Worm (Caenorhabditis elegans) whole organism, young adult: ENCODE results near the gene H20J04.9.

ENCODE experiments used
- dpff-1 ChIP-seq: sonication (generic microtip); optimal IDR thresholded peaks from 2 replicates; lab custom pipeline; 2017; ENCODE audit warnings: mild to moderate bottlenecking, missing genetic modification characterization, missing compliant biosample characterization
- gei-17 ChIP-seq: fragments of 200-800 bp; sonication (Bioruptor generic); optimal IDR thresholded peaks from 2 replicates; lab custom pipeline; 2018; ENCODE audit warnings: mild to moderate bottlenecking, missing genetic modification characterization, missing compliant biosample characterization
- hrde-1 ChIP-seq: sonication (generic microtip); optimal IDR thresholded peaks from 2 replicates; lab custom pipeline; 2016; ENCODE audit warnings: missing genetic modification characterization, mild to moderate bottlenecking, missing compliant biosample characterization, moderate library complexity, missing genotype, missing genetic modification reagents, borderline replicate concordance
- mel-28 ChIP-seq: sonication (generic microtip); optimal IDR thresholded peaks from 2 replicates; lab custom pipeline; 2016; ENCODE audit warnings: borderline replicate concordance, mild to moderate bottlenecking, missing genetic modification characterization, missing compliant biosample characterization
- nhr-27 ChIP-seq: fragments of 200-800 bp; sonication (Bioruptor generic); optimal IDR thresholded peaks from 2 replicates; lab custom pipeline; 2018; ENCODE audit warnings: mild to moderate bottlenecking, missing genetic modification characterization, moderate library complexity, missing compliant biosample characterization
- sea-2 ChIP-seq: fragments of 200-800 bp; sonication (Bioruptor generic); IDR thresholded peaks from 2 replicates; pipeline ENCODE4 v1.3.6; 2022; ENCODE audit warnings: missing genetic modification characterization, missing compliant biosample characterization

DNA sequence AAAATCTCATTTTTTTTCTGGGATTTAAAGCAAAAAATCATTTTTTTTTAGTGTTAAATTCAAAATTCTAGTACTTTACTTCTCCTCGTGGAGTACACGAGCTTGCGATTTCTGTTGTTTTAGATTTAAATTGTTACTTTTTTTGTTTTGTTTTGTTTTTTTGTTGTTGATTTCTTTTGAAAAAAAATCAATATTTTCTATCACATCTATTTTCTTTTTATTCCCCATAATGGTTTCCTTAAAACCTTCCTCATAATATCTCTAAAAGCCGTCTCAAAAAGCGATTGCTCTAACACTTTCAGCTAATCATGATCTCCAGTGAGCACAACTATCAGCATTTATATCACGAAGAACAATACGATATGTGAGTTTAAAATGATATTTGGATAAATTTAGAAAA is 16.5 kb upstream of the H20J04.9 start, which contains the start of gene madf-3:
- TF ChIP-seq nhr-27 (tag; lab: Kevin White, UChicago) (no peak), dpff-1 (no peak), mel-28 (tag; lab: Kevin White, UChicago) (no peak), sea-2 (GFP tag; lab: Robert Waterston, UW) (no peak), gei-17 (GFP tag; lab: Kevin White, UChicago) (no peak), hrde-1 (no peak)
